Fruit fly (Drosophila melanogaster) whole organism, embryonic: ENCODE results near the gene CG46523.
A peak's percentile ranks its signal among the peaks of the same experiment; 100 is the strongest.

Experiments
- Awh ChIP-seq: fragments of 200-800 bp; sonication (Bioruptor generic); IDR thresholded peaks from 2 replicates; pipeline ENCODE4, ENCODE4 v1.3.6; 2022; ENCODE audit warnings: missing biosample characterization, missing genetic modification characterization
- B-H2 ChIP-seq: fragments of 200-800 bp; sonication (Bioruptor generic); optimal IDR thresholded peaks from 2 replicates; lab custom pipeline; 2018; ENCODE audit warnings: missing biosample characterization, mild to moderate bottlenecking, missing genetic modification characterization
- CG10267 ChIP-seq: fragments of 200-800 bp; sonication (Bioruptor generic); optimal IDR thresholded peaks from 2 replicates; lab custom pipeline; 2018; ENCODE audit warnings: missing biosample characterization, mild to moderate bottlenecking, missing genetic modification characterization, moderate library complexity
- CG10543 ChIP-seq: fragments of 200-800 bp; sonication (Bioruptor generic); optimal IDR thresholded peaks from 3 replicates; lab custom pipeline; 2017; ENCODE audit warnings: missing biosample characterization, mild to moderate bottlenecking, missing genetic modification characterization, moderate library complexity
- CG11093 ChIP-seq: fragments of 200-800 bp; sonication (Bioruptor generic); IDR thresholded peaks from 3 replicates; pipeline ENCODE4 v1.3.6; 2022; ENCODE audit warnings: missing biosample characterization, missing genetic modification characterization
- CG11560 ChIP-seq: fragments of 200-800 bp; sonication (Bioruptor generic); IDR thresholded peaks from 3 replicates; pipeline ENCODE4 v1.3.6; 2022; ENCODE audit warnings: missing biosample characterization, missing genetic modification characterization
- CG11723 ChIP-seq: fragments of 200-800 bp; sonication (Bioruptor generic); optimal IDR thresholded peaks from 2 replicates; lab custom pipeline; 2017; ENCODE audit warnings: missing biosample characterization, mild to moderate bottlenecking, missing genetic modification characterization
- CG12299 ChIP-seq: fragments of 200-800 bp; sonication (Bioruptor generic); optimal IDR thresholded peaks from 2 replicates; lab custom pipeline; 2018; ENCODE audit warnings: missing biosample characterization, mild to moderate bottlenecking, missing genetic modification characterization
- CG13123 ChIP-seq: fragments of 200-800 bp; sonication (Bioruptor generic); optimal IDR thresholded peaks from 2 replicates; lab custom pipeline; 2016; ENCODE audit warnings: missing biosample characterization, missing genetic modification characterization
- CG13287 ChIP-seq: fragments of 200-800 bp; sonication (Bioruptor generic); IDR thresholded peaks from 2 replicates; pipeline ENCODE4 v1.3.6; 2022; ENCODE audit warnings: missing biosample characterization, missing genetic modification characterization; ENCODE audit not compliant: partially characterized antibody
- CG13624 ChIP-seq: fragments of 200-800 bp; sonication (Bioruptor generic); optimal IDR thresholded peaks from 2 replicates; lab custom pipeline; 2016; ENCODE audit warnings: missing biosample characterization, missing genetic modification characterization
- CG14441 ChIP-seq: fragments of 200-800 bp; sonication (Bioruptor generic); IDR thresholded peaks from 2 replicates; pipeline ENCODE4 v1.3.6; 2022; ENCODE audit warnings: missing biosample characterization, missing genetic modification characterization
- CG15514 ChIP-seq: fragments of 200-800 bp; sonication (Bioruptor generic); optimal IDR thresholded peaks from 3 replicates; lab custom pipeline; 2017; ENCODE audit warnings: missing biosample characterization, missing genetic modification characterization, mild to moderate bottlenecking, moderate library complexity, missing genetic modification reagents
- CG15601 ChIP-seq: fragments of 200-800 bp; sonication (Bioruptor generic); optimal IDR thresholded peaks from 3 replicates; lab custom pipeline; 2019; ENCODE audit warnings: missing biosample characterization, mild to moderate bottlenecking, missing genetic modification characterization, moderate library complexity
- CG16815 ChIP-seq: fragments of 200-800 bp; sonication (Bioruptor generic); optimal IDR thresholded peaks from 3 replicates; lab custom pipeline; 2017; ENCODE audit warnings: missing biosample characterization, mild to moderate bottlenecking, missing genetic modification characterization
- CG16863 ChIP-seq: fragments of 200-800 bp; sonication (Bioruptor generic); optimal IDR thresholded peaks from 3 replicates; lab custom pipeline; 2016; ENCODE audit warnings: missing biosample characterization, missing genetic modification characterization
- CG2116 ChIP-seq: fragments of 200-800 bp; sonication (Bioruptor generic); optimal IDR thresholded peaks from 3 replicates; lab custom pipeline; 2018; ENCODE audit warnings: missing biosample characterization, mild to moderate bottlenecking, missing genetic modification characterization
- CG2199 ChIP-seq: fragments of 200-800 bp; sonication (Bioruptor generic); IDR thresholded peaks from 3 replicates; pipeline ENCODE4 v1.3.6; 2022; ENCODE audit warnings: missing biosample characterization, missing genetic modification characterization
- CG2889 ChIP-seq: fragments of 200-800 bp; sonication (Bioruptor generic); IDR thresholded peaks from 3 replicates; pipeline ENCODE4 v1.3.6; 2022; ENCODE audit warnings: missing biosample characterization, missing genetic modification characterization
- CG6791 ChIP-seq: fragments of 200-800 bp; sonication (Bioruptor generic); IDR thresholded peaks from 3 replicates; pipeline ENCODE4 v1.3.6; 2022; ENCODE audit warnings: missing biosample characterization, missing genetic modification characterization; ENCODE audit not compliant: partially characterized antibody
- CG8281 ChIP-seq: fragments of 200-800 bp; sonication (Bioruptor generic); optimal IDR thresholded peaks from 2 replicates; lab custom pipeline; 2018; ENCODE audit warnings: missing biosample characterization, mild to moderate bottlenecking, missing genetic modification characterization, moderate library complexity
- CG8765 ChIP-seq: fragments of 200-800 bp; sonication (Bioruptor generic); IDR thresholded peaks from 2 replicates; pipeline ENCODE4 v1.3.6; 2022; ENCODE audit warnings: missing biosample characterization, missing genetic modification characterization
- CG9437 ChIP-seq: fragments of 200-800 bp; sonication (Bioruptor generic); optimal IDR thresholded peaks from 2 replicates; lab custom pipeline; 2018; ENCODE audit warnings: missing biosample characterization, mild to moderate bottlenecking, missing genetic modification characterization
- Deaf1 ChIP-seq: fragments of 200-800 bp; optimal IDR thresholded peaks from 3 replicates; lab custom pipeline; 2019; ENCODE audit warnings: missing biosample characterization, mild to moderate bottlenecking, missing genetic modification characterization, moderate library complexity
- Doc3 ChIP-seq: fragments of 200-800 bp; sonication (Bioruptor generic); IDR thresholded peaks from 3 replicates; pipeline ENCODE4 v1.3.6; 2022; ENCODE audit warnings: missing biosample characterization, missing genetic modification characterization; ENCODE audit not compliant: partially characterized antibody
- Drgx ChIP-seq: fragments of 200-800 bp; sonication (Bioruptor generic); IDR thresholded peaks from 2 replicates; pipeline ENCODE4 v1.3.6; 2022; ENCODE audit warnings: missing biosample characterization, missing genetic modification characterization
- Ets65A ChIP-seq: fragments of 200-800 bp; sonication (Bioruptor generic); peaks from one replicate; lab custom pipeline; 2016; ENCODE audit warnings: missing biosample characterization, missing genetic modification characterization
- Ets97D ChIP-seq: fragments of 200-800 bp; sonication (Bioruptor generic); optimal IDR thresholded peaks from 3 replicates; lab custom pipeline; 2016; ENCODE audit warnings: missing biosample characterization, missing genetic modification characterization
- Gug ChIP-seq: fragments of 200-800 bp; sonication (Bioruptor generic); IDR thresholded peaks from 4 replicates; pipeline ENCODE4 v1.3.6; 2022; ENCODE audit warnings: missing biosample characterization, missing genetic modification characterization
- Nf-YA ChIP-seq: fragments of 200-800 bp; sonication (Bioruptor generic); IDR thresholded peaks from 2 replicates; pipeline ENCODE4 v1.3.6; 2022; ENCODE audit warnings: missing biosample characterization, missing genetic modification characterization
- Poxn ChIP-seq: fragments of 200-800 bp; sonication (Bioruptor generic); IDR thresholded peaks from 2 replicates; pipeline ENCODE4 v1.3.6; 2022; ENCODE audit warnings: missing biosample characterization, missing genetic modification characterization
- Ravus ChIP-seq: fragments of 200-800 bp; sonication (Bioruptor generic); IDR thresholded peaks from 2 replicates; pipeline ENCODE4 v1.3.6; 2022; ENCODE audit warnings: missing biosample characterization, missing genetic modification characterization
- Sry-δ ChIP-seq: fragments of 200-800 bp; sonication (Bioruptor generic); optimal IDR thresholded peaks from 2 replicates; lab custom pipeline; 2016; ENCODE audit warnings: missing biosample characterization, missing genetic modification characterization
- Taf1 ChIP-seq: fragments of 200-800 bp; sonication (Bioruptor generic); IDR thresholded peaks from 2 replicates; pipeline ENCODE4 v1.3.6; 2022; ENCODE audit warnings: missing biosample characterization, missing genetic modification characterization
- Trl ChIP-seq, 3 experiments: fragments of >200 bp in 2 of 3; fragments of 200-800 bp in 1 of 3; sonication (Bioruptor generic) in 1 of 3; optimal IDR thresholded peaks; 2 replicates in 1 of 3; 3 replicates in 2 of 3; lab custom pipeline; 2016 to 2017; ENCODE audit warnings: missing biosample characterization in 1 of 3, missing genetic modification characterization in 1 of 3
- bbx ChIP-seq: fragments of 200-800 bp; sonication (Bioruptor generic); IDR thresholded peaks from 2 replicates; pipeline ENCODE4 v1.3.6; 2022; ENCODE audit warnings: missing biosample characterization, missing genetic modification characterization; ENCODE audit not compliant: partially characterized antibody
- chinmo ChIP-seq: fragments of 200-800 bp; sonication (Bioruptor generic); IDR thresholded peaks from 4 replicates; pipeline ENCODE4 v1.3.6; 2022; ENCODE audit warnings: missing biosample characterization, missing genetic modification characterization; ENCODE audit not compliant: partially characterized antibody
- eve ChIP-seq, 2 experiments: fragments of >200 bp; optimal IDR thresholded peaks; 2 replicates each; lab custom pipeline; 2017; ENCODE audit warnings: missing biosample characterization in 2 of 2, missing genetic modification characterization in 2 of 2
- lab ChIP-seq: fragments of 200-800 bp; sonication (Bioruptor generic); optimal IDR thresholded peaks from 3 replicates; lab custom pipeline; 2017; ENCODE audit warnings: missing biosample characterization, missing genetic modification characterization, mild to moderate bottlenecking, moderate library complexity, missing genetic modification reagents
- lilli ChIP-seq: fragments of 200-800 bp; sonication (Bioruptor generic); optimal IDR thresholded peaks from 3 replicates; lab custom pipeline; 2016; ENCODE audit warnings: missing biosample characterization, missing genetic modification characterization
- otp ChIP-seq: fragments of 200-800 bp; sonication (Bioruptor generic); IDR thresholded peaks from 3 replicates; pipeline ENCODE4, ENCODE4 v1.3.6; 2022; ENCODE audit warnings: missing biosample characterization, missing genetic modification characterization
- pan ChIP-seq, 4 experiments: fragments of >200 bp in 3 of 4; fragments of 200-800 bp in 1 of 4; sonication (Bioruptor generic) in 1 of 4; optimal IDR thresholded peaks in 3 of 4; IDR thresholded peaks in 1 of 4; 2 replicates each; pipeline versions ENCODE4 v1.3.6 to Lab custom; 2017 to 2022; ENCODE audit warnings: missing biosample characterization in 2 of 4, missing genetic modification characterization in 2 of 4, mixed read lengths in 1 of 4
- repo ChIP-seq: fragments of 200-800 bp; sonication (Bioruptor generic); optimal IDR thresholded peaks from 2 replicates; lab custom pipeline; 2016; ENCODE audit warnings: missing biosample characterization, missing genetic modification characterization
- scrt ChIP-seq: fragments of 200-800 bp; sonication (Bioruptor generic); optimal IDR thresholded peaks from 2 replicates; lab custom pipeline; 2018; ENCODE audit warnings: missing biosample characterization, mild to moderate bottlenecking, missing genetic modification characterization, moderate library complexity
- slp2 ChIP-seq: fragments of 200-800 bp; sonication (Bioruptor generic); optimal IDR thresholded peaks from 2 replicates; lab custom pipeline; 2016; ENCODE audit warnings: missing biosample characterization, missing genetic modification characterization
- so ChIP-seq: fragments of 200-800 bp; sonication (Bioruptor generic); IDR thresholded peaks from 3 replicates; pipeline ENCODE4 v1.3.6; 2022; ENCODE audit warnings: missing biosample characterization, missing genetic modification characterization
- sug ChIP-seq: fragments of 200-800 bp; optimal IDR thresholded peaks from 2 replicates; lab custom pipeline; 2019; ENCODE audit warnings: missing biosample characterization, mild to moderate bottlenecking, missing genetic modification characterization, moderate library complexity
- toy ChIP-seq: fragments of 200-800 bp; sonication (Bioruptor generic); IDR thresholded peaks from 2 replicates; pipeline ENCODE4 v1.3.6; 2022; ENCODE audit warnings: missing biosample characterization, missing genetic modification characterization
- unc-4 ChIP-seq: fragments of 200-800 bp; sonication (Bioruptor generic); IDR thresholded peaks from 2 replicates; pipeline ENCODE4 v1.3.6; 2022; ENCODE audit warnings: missing biosample characterization, missing genetic modification characterization; ENCODE audit not compliant: partially characterized antibody
- zen2 ChIP-seq: fragments of 200-800 bp; sonication (Bioruptor generic); IDR thresholded peaks from 3 replicates; pipeline ENCODE4 v1.3.6; 2022; ENCODE audit warnings: missing biosample characterization, missing genetic modification characterization; ENCODE audit not compliant: partially characterized antibody

CG46523 gene

DNA sequence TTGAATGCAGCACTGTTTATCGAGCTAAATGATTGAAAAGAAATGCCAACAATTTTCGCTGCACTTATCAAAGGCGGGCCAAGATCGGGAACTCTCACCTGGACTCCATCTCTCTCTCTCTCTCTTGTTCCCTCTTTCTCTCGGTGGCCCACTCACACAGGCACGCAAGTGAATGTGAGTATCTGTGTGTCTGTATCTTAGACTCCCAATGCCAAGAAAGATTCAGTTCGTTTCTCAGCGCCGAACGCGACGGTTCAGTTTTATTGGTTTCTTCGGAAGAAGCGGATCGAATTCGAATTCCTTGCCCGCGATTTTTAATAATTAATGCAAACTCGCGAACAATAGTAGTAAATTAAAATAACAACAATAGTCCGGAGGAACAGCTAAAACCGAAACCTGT lies 53.5 kb downstream of the CG46523 start, which contains the start of gene Tmhs (continued):
- TF ChIP-seq CG14441 (GFP tag; lab: Robert Waterston, UW) (no peak), CG12299 (no peak), Taf1 (no peak), CG2889 (no peak), CG8281 (no peak), Sry-δ (GFP tag; lab: Kevin White, UChicago) (no peak), CG10267 (tag; lab: Kevin White, UChicago) (no peak), CG16815 (GFP tag; lab: Kevin White, UChicago) (no peak), CG13123 (GFP tag; lab: Kevin White, UChicago) (no peak), slp2 (GFP tag; lab: Kevin White, UChicago) (no peak), unc-4 (GFP tag; lab: Robert Waterston, UW) (no peak), zen2 (peak; percentile 48; the same call in 1 of the 3 replicates), Awh (GFP tag; lab: Robert Waterston, UW) (0 out of 2 replicates have a peak, but pooled peaks have one; percentile 36), Drgx (GFP tag; lab: Robert Waterston, UW) (0 out of 2 replicates have a peak, but pooled peaks have one; percentile 14), CG16863 (GFP tag; lab: Kevin White, UChicago) (no peak), CG11093 (GFP tag; lab: Robert Waterston, UW) (no peak), Trl (optimal IDR thresholded peaks at IDR 0.05; lab: Kevin White, UChicago) (peak; percentile 59 to 91), Trl (GFP tag; optimal IDR thresholded peaks at IDR 0.05; lab: Kevin White, UChicago) (no peak), Deaf1 (tag; lab: Kevin White, UChicago) (peak; percentile 68), Nf-YA (GFP tag; lab: Robert Waterston, UW) (no peak)

DNA sequence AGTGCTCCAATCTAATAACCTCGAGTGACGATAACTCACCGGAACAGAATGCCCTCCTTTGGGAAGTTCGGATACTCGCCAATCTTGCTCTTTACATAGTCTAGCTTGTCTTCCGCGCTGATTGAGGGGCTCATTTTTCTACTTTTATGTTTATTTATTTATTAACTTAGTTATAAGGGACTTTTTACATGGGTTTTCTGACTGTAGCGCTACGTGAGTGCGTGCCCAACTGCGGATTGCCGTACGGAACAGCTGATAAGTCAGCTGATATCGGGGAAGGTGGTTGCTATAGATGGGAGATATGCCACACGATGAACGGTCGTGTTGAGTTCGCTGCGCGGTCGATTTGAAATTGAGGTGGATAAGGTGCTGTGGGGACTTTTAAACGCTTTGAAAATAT lies 54.3 kb downstream of the CG46523 start, which contains the start of gene Aprt:
Gene Aprt, minus strand, starts transcription at position 368 of the 400 bp plus-strand sequence.
- TF ChIP-seq CG15514 (GFP tag; lab: Kevin White, UChicago) (peak; percentile 71), pan (optimal IDR thresholded peaks at IDR 0.05; lab: Kevin White, UChicago) (no peak), pan (GFP tag; optimal IDR thresholded peaks at IDR 0.05 in 1 of 2, IDR thresholded peaks at IDR 0.05 in 1 of 2) (no peak), CG13624 (GFP tag; lab: Kevin White, UChicago) (no peak), Doc3 (GFP tag; lab: Robert Waterston, UW) (peak; percentile 73), CG2116 (peak; percentile 37), scrt (GFP tag; lab: Kevin White, UChicago) (no peak), CG13287 (GFP tag; lab: Robert Waterston, UW) (peak; percentile 91), repo (no peak), eve (GFP tag; optimal IDR thresholded peaks at IDR 0.05; lab: Kevin White, UChicago) (no peak), CG2199 (GFP tag; lab: Robert Waterston, UW) (no peak), so (GFP tag; lab: Robert Waterston, UW) (no peak), otp (GFP tag; lab: Robert Waterston, UW) (no peak), toy (no peak), CG11560 (tag; lab: Robert Waterston, UW) (no peak), Sry-δ (GFP tag; lab: Kevin White, UChicago) (peak; percentile 87), bbx (GFP tag; lab: Robert Waterston, UW) (peak; percentile 81), B-H2 (no peak), CG9437 (GFP tag; lab: Kevin White, UChicago) (peak; percentile 90), Ets97D (GFP tag; lab: Kevin White, UChicago) (peak; percentile 2), CG15601 (no peak), chinmo (GFP tag; lab: Robert Waterston, UW) (peak; percentile 63; the same call in 1 of the 4 replicates), CG6791 (GFP tag; lab: Robert Waterston, UW) (peak; percentile 68; the same call in 2 of the 3 replicates), Gug (GFP tag; lab: Robert Waterston, UW) (no peak), CG11723 (GFP tag; lab: Kevin White, UChicago) (no peak), Ets65A (GFP tag; lab: Kevin White, UChicago) (no peak), Ravus (GFP tag; lab: Robert Waterston, UW) (no peak), lilli (no peak), Poxn (no peak), sug (tag; lab: Kevin White, UChicago) (peak; percentile 63), CG8765 (GFP tag; lab: Robert Waterston, UW) (no peak), lab (GFP tag; lab: Kevin White, UChicago) (no peak), CG10543 (GFP tag; lab: Kevin White, UChicago) (no peak)
